Worm (Caenorhabditis elegans): ENCODE data around the gene josd-1.

ce11 chrIII:2834363-2834762 lies 2.1 kb upstream of the josd-1 start, which contains the start of gene txdc-17:
- no peak for TF ChIP-seq nhr-28 (tag; optimal IDR thresholded peaks at IDR 0.05)
- no peak for TF ChIP-seq mab-5 (tag; optimal IDR thresholded peaks at IDR 0.05)
- no peak for TF ChIP-seq snpc-4 (tag; optimal IDR thresholded peaks at IDR 0.05)
